Fruit fly (Drosophila melanogaster) whole organism, prepupa: Measurements from ENCODE around the gene Naam.

Experiments
- CG10631 ChIP-seq: fragments of 200-800 bp; sonication (Bioruptor generic); optimal IDR thresholded peaks from 2 replicates; lab custom pipeline; 2016; ENCODE audit warnings: missing biosample characterization, missing genetic modification characterization
- CG10669 ChIP-seq: fragments of 200-800 bp; sonication (Bioruptor generic); optimal IDR thresholded peaks from 3 replicates; lab custom pipeline; 2018; ENCODE audit warnings: missing biosample characterization, mild to moderate bottlenecking, missing genetic modification characterization, moderate library complexity
- CG11294 ChIP-seq: fragments of 200-800 bp; sonication (Bioruptor generic); IDR thresholded peaks from 2 replicates; pipeline ENCODE4 v1.3.6; 2022; ENCODE audit warnings: missing biosample characterization, missing genetic modification characterization
- CG15336 ChIP-seq: fragments of 200-800 bp; sonication (Bioruptor generic); IDR thresholded peaks from 2 replicates; pipeline ENCODE4 v1.3.6; 2022; ENCODE audit warnings: missing biosample characterization, missing genetic modification characterization
- CG1621 ChIP-seq: fragments of 200-800 bp; sonication (Bioruptor generic); optimal IDR thresholded peaks from 3 replicates; lab custom pipeline; 2018; ENCODE audit warnings: missing biosample characterization, mild to moderate bottlenecking, missing genetic modification characterization
- CG32006 ChIP-seq: fragments of 200-800 bp; sonication (Bioruptor generic); optimal IDR thresholded peaks from 3 replicates; lab custom pipeline; 2017; ENCODE audit warnings: missing biosample characterization, mild to moderate bottlenecking, missing genetic modification characterization
- CG3919 ChIP-seq: fragments of 200-800 bp; sonication (Bioruptor generic); optimal IDR thresholded peaks from 3 replicates; lab custom pipeline; 2016; ENCODE audit warnings: missing biosample characterization, missing genetic modification characterization
- CG4318 ChIP-seq: fragments of 200-800 bp; sonication (Bioruptor generic); optimal IDR thresholded peaks from 3 replicates; lab custom pipeline; 2017; ENCODE audit warnings: missing biosample characterization, mild to moderate bottlenecking, missing genetic modification characterization
- CG6163 ChIP-seq: fragments of 200-800 bp; sonication (Bioruptor generic); IDR thresholded peaks from 3 replicates; pipeline ENCODE4 v1.3.6; 2022; ENCODE audit warnings: missing biosample characterization, missing genetic modification characterization
- CG6808 ChIP-seq: fragments of 200-800 bp; sonication (Bioruptor generic); optimal IDR thresholded peaks from 3 replicates; lab custom pipeline; 2017; ENCODE audit warnings: missing biosample characterization, missing genetic modification characterization, mild to moderate bottlenecking, moderate library complexity, missing genetic modification reagents
- CG8119 ChIP-seq: fragments of 200-800 bp; sonication (Bioruptor generic); IDR thresholded peaks from 3 replicates; pipeline ENCODE4 v1.3.6; 2022; ENCODE audit warnings: missing biosample characterization, missing genetic modification characterization
- CG8319 ChIP-seq: fragments of 200-800 bp; sonication (Bioruptor generic); optimal IDR thresholded peaks from 3 replicates; lab custom pipeline; 2016; ENCODE audit warnings: missing biosample characterization, missing genetic modification characterization
- Eip75B ChIP-seq: fragments of 200-800 bp; sonication (Bioruptor generic); optimal IDR thresholded peaks from 3 replicates; lab custom pipeline; 2016; ENCODE audit warnings: missing biosample characterization, missing genetic modification characterization
- Eip93F ChIP-seq: fragments of 200-800 bp; sonication (Bioruptor generic); optimal IDR thresholded peaks from 2 replicates; lab custom pipeline; 2016; ENCODE audit warnings: missing biosample characterization, mild to moderate bottlenecking, missing genetic modification characterization
- Ets21C ChIP-seq: fragments of 200-800 bp; sonication (Bioruptor generic); optimal IDR thresholded peaks from 3 replicates; lab custom pipeline; 2016; ENCODE audit warnings: missing biosample characterization, missing genetic modification characterization
- Ets96B ChIP-seq: fragments of 200-800 bp; optimal IDR thresholded peaks from 2 replicates; lab custom pipeline; 2019; ENCODE audit warnings: missing biosample characterization, mild to moderate bottlenecking, missing genetic modification characterization, moderate library complexity
- Hr38 ChIP-seq: sonication (Bioruptor generic); optimal IDR thresholded peaks from 2 replicates; lab custom pipeline; 2016; ENCODE audit warnings: missing biosample characterization, missing genetic modification characterization
- Lpt ChIP-seq: fragments of 200-800 bp; sonication (Bioruptor generic); optimal IDR thresholded peaks from 3 replicates; lab custom pipeline; 2016; ENCODE audit warnings: missing biosample characterization, missing genetic modification characterization
- Smox ChIP-seq: fragments of 200-800 bp; sonication (Bioruptor generic); optimal IDR thresholded peaks from 3 replicates; lab custom pipeline; 2016; ENCODE audit warnings: missing biosample characterization, missing genetic modification characterization
- Sox102F ChIP-seq: fragments of 200-800 bp; sonication (Bioruptor generic); optimal IDR thresholded peaks from 2 replicates; lab custom pipeline; 2016; ENCODE audit warnings: missing biosample characterization, mild to moderate bottlenecking, missing genetic modification characterization
- Sox14 ChIP-seq: fragments of 200-800 bp; sonication (Bioruptor generic); optimal IDR thresholded peaks from 3 replicates; lab custom pipeline; 2016; ENCODE audit warnings: missing biosample characterization, missing genetic modification characterization
- acj6 ChIP-seq: fragments of 200-800 bp; sonication (Bioruptor generic); optimal IDR thresholded peaks from 3 replicates; lab custom pipeline; 2016; ENCODE audit warnings: missing biosample characterization, missing genetic modification characterization
- cyc ChIP-seq: fragments of 200-800 bp; sonication (Bioruptor generic); optimal IDR thresholded peaks from 3 replicates; lab custom pipeline; 2016; ENCODE audit warnings: missing biosample characterization, missing genetic modification characterization
- dac ChIP-seq: fragments of 200-800 bp; sonication (Bioruptor generic); optimal IDR thresholded peaks from 2 replicates; lab custom pipeline; 2017; ENCODE audit warnings: missing biosample characterization, mild to moderate bottlenecking, missing genetic modification characterization
- dsx ChIP-seq: fragments of 200-800 bp; optimal IDR thresholded peaks from 3 replicates; lab custom pipeline; 2019; ENCODE audit warnings: missing biosample characterization, mild to moderate bottlenecking, missing genetic modification characterization, moderate library complexity; ENCODE audit not compliant: poor library complexity, severe bottlenecking
- esn ChIP-seq: fragments of 200-800 bp; sonication (Bioruptor generic); optimal IDR thresholded peaks from 2 replicates; lab custom pipeline; 2016; ENCODE audit warnings: missing biosample characterization, mild to moderate bottlenecking, missing genetic modification characterization, moderate library complexity
- fd59A ChIP-seq: fragments of 200-800 bp; sonication (Bioruptor generic); optimal IDR thresholded peaks from 2 replicates; lab custom pipeline; 2017; ENCODE audit warnings: missing biosample characterization, mild to moderate bottlenecking, missing genetic modification characterization, missing genetic modification reagents
- fd85E ChIP-seq: fragments of 200-800 bp; sonication (Bioruptor generic); optimal IDR thresholded peaks from 3 replicates; lab custom pipeline; 2016; ENCODE audit warnings: missing biosample characterization, missing genetic modification characterization
- fkh ChIP-seq: fragments of 200-800 bp; sonication (Bioruptor generic); optimal IDR thresholded peaks from 3 replicates; lab custom pipeline; 2017; ENCODE audit warnings: missing biosample characterization, mild to moderate bottlenecking, missing genetic modification characterization, moderate library complexity
- net ChIP-seq: fragments of 200-800 bp; sonication (Bioruptor generic); optimal IDR thresholded peaks from 3 replicates; lab custom pipeline; 2016; ENCODE audit warnings: missing biosample characterization, missing genetic modification characterization
- salr ChIP-seq, 2 experiments: fragments of 200-800 bp; sonication (Bioruptor generic); optimal IDR thresholded peaks; 3 replicates each; lab custom pipeline; 2016 to 2018; ENCODE audit warnings: missing biosample characterization in 2 of 2, missing genetic modification characterization in 2 of 2, mild to moderate bottlenecking in 1 of 2
- spab ChIP-seq: fragments of 200-800 bp; sonication (Bioruptor generic); optimal IDR thresholded peaks from 2 replicates; lab custom pipeline; 2017; ENCODE audit warnings: missing biosample characterization, mild to moderate bottlenecking, missing genetic modification characterization, missing genetic modification reagents
- ss ChIP-seq, 2 experiments: fragments of 200-800 bp; sonication (Bioruptor generic); optimal IDR thresholded peaks; 2 replicates in 1 of 2; 3 replicates in 1 of 2; lab custom pipeline; 2017 to 2018; ENCODE audit warnings: mild to moderate bottlenecking in 2 of 2, missing biosample characterization in 2 of 2, missing genetic modification characterization in 2 of 2, moderate library complexity in 1 of 2
- svp ChIP-seq: fragments of 200-800 bp; sonication (Bioruptor generic); peaks from one replicate; lab custom pipeline; 2016; ENCODE audit warnings: missing biosample characterization, missing genetic modification characterization
- vri ChIP-seq: fragments of 200-800 bp; sonication (Bioruptor generic); optimal IDR thresholded peaks from 3 replicates; lab custom pipeline; 2016; ENCODE audit warnings: missing biosample characterization, mild to moderate bottlenecking, missing genetic modification characterization

Naam gene

DNA sequence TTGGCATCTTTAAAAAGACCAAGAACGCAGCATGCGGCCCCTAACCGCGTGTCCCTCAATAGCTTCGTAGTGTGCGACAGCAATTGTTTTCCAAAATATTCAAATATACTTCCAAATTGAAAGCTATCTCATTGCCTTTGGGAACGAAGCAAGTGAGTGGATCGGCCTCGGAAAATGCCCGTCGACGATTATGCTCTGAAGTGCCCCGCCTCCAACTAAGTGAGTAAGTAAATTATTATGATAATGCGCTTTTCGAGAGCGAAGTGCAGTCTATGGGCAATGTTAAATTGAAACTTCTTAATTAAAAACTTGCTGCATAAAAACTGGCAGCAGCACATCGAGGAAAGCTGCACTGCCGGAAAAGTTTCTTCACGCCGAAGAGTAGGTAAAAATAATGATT is 44.6 kb downstream of the Naam start, which contains the start of gene CG34286:
Gene CG34286 (minus strand): TSS at position 101 of the 400 bp plus-strand sequence.
- TF ChIP-seq CG10631 (GFP tag; lab: Kevin White, UChicago), result no peak
- no peak for TF ChIP-seq vri (GFP tag; lab: Kevin White, UChicago)
- TF ChIP-seq CG10669, result no peak
- no peak for TF ChIP-seq CG1621 (tag; lab: Kevin White, UChicago)
- no peak for TF ChIP-seq salr (GFP tag; optimal IDR thresholded peaks at IDR 0.05; lab: Kevin White, UChicago)
- TF ChIP-seq Eip93F (GFP tag; lab: Kevin White, UChicago), result no peak
- TF ChIP-seq CG3919 (GFP tag; lab: Kevin White, UChicago), result no peak
- no peak for TF ChIP-seq Lpt (GFP tag; lab: Kevin White, UChicago)
- TF ChIP-seq Hr38 (GFP tag; lab: Kevin White, UChicago), result no peak
- no peak for TF ChIP-seq Ets21C
- no peak for TF ChIP-seq dsx
- TF ChIP-seq CG6163 (GFP tag; lab: Robert Waterston, UW), result no peak

DNA sequence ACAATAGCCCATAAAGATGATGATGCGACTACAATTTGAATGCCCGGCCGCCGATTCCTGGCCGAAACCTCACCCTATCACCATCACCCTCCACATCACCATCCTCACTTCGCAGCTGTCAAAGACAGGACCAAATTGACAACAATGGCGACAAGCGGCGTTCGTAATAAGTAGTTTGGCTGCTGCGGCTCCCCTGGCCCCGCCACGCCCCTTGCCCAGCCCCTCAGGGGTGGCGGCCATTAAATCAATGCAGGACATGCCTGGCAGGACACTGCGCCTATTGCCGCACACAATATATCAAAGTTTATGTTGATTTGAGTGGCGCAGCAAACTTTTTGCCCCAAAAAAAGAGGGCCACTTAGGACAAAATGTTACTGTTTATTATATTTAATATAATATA is 54.3 kb downstream of the Naam start:
- no peak for TF ChIP-seq dac

DNA sequence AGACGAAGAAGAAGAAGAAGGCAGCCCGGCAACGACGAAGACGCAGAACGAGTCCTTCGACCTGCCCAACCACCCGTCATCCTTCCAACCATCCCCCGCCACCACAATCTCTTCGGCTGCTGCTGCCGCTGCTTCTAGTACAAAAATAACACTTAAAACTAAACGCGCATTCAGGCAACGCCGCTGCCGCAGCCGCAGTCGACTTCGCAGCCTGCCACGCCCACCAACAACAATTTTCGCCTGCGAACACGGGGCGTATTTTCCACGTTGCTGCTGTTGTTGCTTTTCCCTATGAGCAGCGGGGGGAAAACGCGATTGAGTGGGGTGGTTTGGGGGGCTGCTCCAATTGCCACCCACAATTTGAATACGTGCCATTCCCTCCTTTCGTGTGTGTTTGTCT is 56.6 kb downstream of the Naam start:
- no peak for TF ChIP-seq fkh (GFP tag; lab: Kevin White, UChicago)
- no peak for TF ChIP-seq Eip93F (GFP tag; lab: Kevin White, UChicago)
- no peak for TF ChIP-seq CG6808 (GFP tag; lab: Kevin White, UChicago)
- no peak for TF ChIP-seq ss (GFP tag; optimal IDR thresholded peaks at IDR 0.05; lab: Kevin White, UChicago)
- no peak for TF ChIP-seq acj6
- no peak for TF ChIP-seq net
- TF ChIP-seq esn (GFP tag; lab: Kevin White, UChicago), result no peak
- TF ChIP-seq CG4318 (GFP tag; lab: Kevin White, UChicago), result no peak
- TF ChIP-seq fd59A (GFP tag; lab: Kevin White, UChicago), result no peak
- TF ChIP-seq CG1621 (tag; lab: Kevin White, UChicago), result no peak
- no peak for TF ChIP-seq fd85E
- TF ChIP-seq cyc (GFP tag; lab: Kevin White, UChicago), result no peak
- no peak for TF ChIP-seq Ets96B (tag; lab: Kevin White, UChicago)
- no peak for TF ChIP-seq Sox14 (GFP tag; lab: Kevin White, UChicago)
- TF ChIP-seq CG32006 (GFP tag; lab: Kevin White, UChicago), result no peak
- no peak for TF ChIP-seq spab

DNA sequence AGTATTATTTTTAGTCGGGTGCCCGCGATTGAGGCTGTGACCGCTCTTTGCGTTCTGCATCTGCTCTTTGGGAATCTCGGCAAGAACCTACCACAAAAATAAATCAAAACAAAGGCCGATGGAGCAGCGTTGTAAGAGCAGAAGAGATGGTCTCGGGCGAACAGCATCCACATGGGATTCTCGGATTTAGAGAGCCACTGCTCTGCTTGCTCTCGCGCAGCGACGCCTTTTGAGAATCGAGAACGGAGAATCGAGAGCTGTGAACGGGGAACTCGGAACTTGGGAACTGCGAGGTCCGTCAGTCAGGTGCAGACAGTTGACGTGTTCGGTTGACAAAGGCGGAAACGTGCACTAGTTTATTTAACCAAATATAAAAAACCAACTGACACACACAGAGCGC is 59.2 kb downstream of the Naam start, which contains the start of gene GluClalpha:
Gene GluClalpha (plus strand): TSS at position 301 of the 400 bp plus-strand sequence.
- no peak for TF ChIP-seq CG8319 (GFP tag; lab: Kevin White, UChicago)
- TF ChIP-seq Sox102F (GFP tag; lab: Kevin White, UChicago), result no peak
- no peak for TF ChIP-seq Smox (GFP tag; lab: Kevin White, UChicago)
- no peak for TF ChIP-seq spab
- no peak for TF ChIP-seq CG4318 (GFP tag; lab: Kevin White, UChicago)
- TF ChIP-seq Hr38 (GFP tag; lab: Kevin White, UChicago), result no peak
- no peak for TF ChIP-seq CG32006 (GFP tag; lab: Kevin White, UChicago)
- TF ChIP-seq svp (GFP tag; lab: Kevin White, UChicago), result no peak
- no peak for TF ChIP-seq CG15336 (GFP tag; lab: Robert Waterston, UW)
- TF ChIP-seq Eip75B (GFP tag; lab: Kevin White, UChicago), result no peak

- TF ChIP-seq CG8119 (GFP tag; lab: Robert Waterston, UW) (no peak), CG11294 (no peak), dac (no peak), CG32006 (GFP tag; lab: Kevin White, UChicago) (no peak)
Measured at dm6 chr3R:19730953-19731482, 59.8 kb downstream of the Naam start.
